Worm (Caenorhabditis elegans): ENCODE data around the gene aqp-1.

aqp-1 gene

DNA sequence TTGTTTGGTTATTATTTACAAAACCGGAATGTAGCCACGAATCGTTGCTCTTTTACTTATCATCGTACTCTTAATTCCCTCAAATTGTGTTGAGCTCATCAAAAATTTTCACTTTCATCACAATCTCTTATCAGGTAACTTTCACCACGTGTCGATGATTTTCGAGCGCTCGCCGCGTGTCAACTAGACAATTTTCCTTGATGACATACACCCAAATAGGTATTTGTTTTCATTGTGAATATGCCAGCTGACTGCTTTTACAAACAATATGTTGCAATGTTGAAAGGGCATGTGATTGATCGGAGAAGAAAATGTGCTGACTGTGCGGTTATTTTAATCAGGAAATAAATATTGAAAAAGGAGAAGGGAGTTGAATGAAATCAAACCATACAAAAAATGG lies 26.5 kb upstream of the aqp-1 start:
- no peak for TF ChIP-seq tab-1 (GFP tag; IDR thresholded peaks at IDR 0.05)
- no peak for TF ChIP-seq flt-1 (GFP tag; IDR thresholded peaks at IDR 0.05)
- no peak for TF ChIP-seq ref-1 (GFP tag; conservative IDR thresholded peaks at IDR 0.05)
- TF ChIP-seq ztf-29 (GFP tag; IDR thresholded peaks at IDR 0.05), result no peak
- no peak for TF ChIP-seq med-1 (GFP tag; optimal IDR thresholded peaks at IDR 0.05; ENCODE audit: insufficient read depth)
- no peak for TF ChIP-seq cog-1 (tag; optimal IDR thresholded peaks at IDR 0.05)

DNA sequence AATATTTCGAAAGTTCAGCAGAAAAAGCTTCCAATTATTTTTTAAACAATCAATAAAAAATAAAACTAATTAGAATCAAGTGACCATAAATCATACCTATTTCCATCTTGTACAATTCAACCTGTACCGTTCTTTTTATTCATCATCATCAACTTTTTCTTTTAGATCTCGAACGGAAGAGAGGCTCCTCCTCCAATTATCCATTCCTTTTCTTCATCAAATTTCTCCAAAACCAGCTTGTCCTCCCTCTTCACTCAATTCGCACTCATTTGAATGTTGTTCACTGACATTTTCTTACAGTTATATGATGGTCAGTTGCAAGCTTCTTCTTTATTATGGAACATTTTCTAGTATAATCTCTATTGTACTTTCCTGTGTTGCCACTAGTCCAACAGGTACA lies 23.7 kb upstream of the aqp-1 start, which contains the start of gene C30G12.4:
Gene C30G12.4, plus strand, starts transcription at position 301 of the 400 bp plus-strand sequence.
- TF ChIP-seq cog-1 (tag; optimal IDR thresholded peaks at IDR 0.05), result no peak
- no peak for TF ChIP-seq ztf-29 (GFP tag; IDR thresholded peaks at IDR 0.05)

DNA sequence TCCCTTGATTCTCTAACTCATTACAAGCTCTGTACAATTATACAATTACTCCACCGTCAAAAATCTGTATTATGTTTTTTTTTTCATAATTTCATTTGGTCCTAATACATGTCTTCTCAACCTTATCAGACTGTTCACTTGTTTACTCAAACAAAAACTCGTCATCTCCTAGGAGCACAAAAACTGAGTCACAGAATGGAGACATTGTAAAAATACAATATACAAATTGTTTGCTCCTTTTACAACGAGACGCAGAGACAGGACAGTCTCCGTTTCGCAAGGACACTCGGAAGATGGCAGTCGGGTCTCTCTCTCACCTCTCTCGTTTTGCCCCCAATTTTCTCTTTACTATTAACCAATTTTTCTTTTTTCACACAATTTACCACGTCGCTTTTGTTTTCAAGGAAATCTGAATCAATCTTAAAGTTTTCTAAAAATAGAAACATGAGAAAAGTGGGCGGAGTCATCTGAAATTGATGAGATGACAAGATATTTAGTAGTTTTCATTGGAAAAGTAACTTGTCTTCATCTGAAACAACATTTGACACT lies 17.5 kb upstream of the aqp-1 start, which contains the start of gene F32A5.8:
Gene F32A5.8, plus strand, starts transcription at position 499 of the 549 bp plus-strand sequence.
- no peak for TF ChIP-seq cog-1 (tag; optimal IDR thresholded peaks at IDR 0.05)
- no peak for TF ChIP-seq flt-1 (GFP tag; IDR thresholded peaks at IDR 0.05)
- no peak for TF ChIP-seq ztf-23 (GFP tag; IDR thresholded peaks at IDR 0.05)

DNA sequence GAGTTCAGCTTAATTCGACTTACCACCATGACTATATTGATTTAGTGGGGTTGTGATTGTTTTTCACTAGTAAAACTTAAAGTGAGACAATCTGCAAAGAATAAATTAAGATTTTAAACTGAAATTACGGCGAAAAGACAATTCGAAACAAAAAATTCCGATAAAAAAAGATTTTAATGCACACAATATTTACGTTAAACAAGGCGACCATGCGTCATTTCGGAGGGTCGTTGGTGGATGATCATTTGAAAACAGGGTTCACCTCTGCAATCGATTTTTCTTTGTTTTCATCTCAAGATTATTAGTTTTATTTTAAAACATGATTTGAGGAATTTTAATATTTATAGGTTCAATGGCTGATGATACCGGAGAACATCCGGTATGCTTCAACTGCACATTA lies 14.9 kb upstream of the aqp-1 start, which contains the start of gene lsm-4:
Gene lsm-4, minus strand, starts transcription at position 91 of the 400 bp plus-strand sequence.
- TF ChIP-seq klf-2 (GFP tag; conservative IDR thresholded peaks at IDR 0.05), result no peak
- TF ChIP-seq T22C8.4 (GFP tag; IDR thresholded peaks at IDR 0.05), result no peak
- TF ChIP-seq tab-1 (GFP tag; IDR thresholded peaks at IDR 0.05), result no peak
- TF ChIP-seq med-1 (GFP tag; optimal IDR thresholded peaks at IDR 0.05; ENCODE audit: insufficient read depth), result no peak
- TF ChIP-seq flt-1 (GFP tag; IDR thresholded peaks at IDR 0.05), result no peak
- no peak for TF ChIP-seq ztf-29 (GFP tag; IDR thresholded peaks at IDR 0.05)
- TF ChIP-seq cog-1 (tag; optimal IDR thresholded peaks at IDR 0.05), result no peak
- TF ChIP-seq ztf-23 (GFP tag; IDR thresholded peaks at IDR 0.05), result no peak
- no peak for TF ChIP-seq ref-1 (GFP tag; conservative IDR thresholded peaks at IDR 0.05)

DNA sequence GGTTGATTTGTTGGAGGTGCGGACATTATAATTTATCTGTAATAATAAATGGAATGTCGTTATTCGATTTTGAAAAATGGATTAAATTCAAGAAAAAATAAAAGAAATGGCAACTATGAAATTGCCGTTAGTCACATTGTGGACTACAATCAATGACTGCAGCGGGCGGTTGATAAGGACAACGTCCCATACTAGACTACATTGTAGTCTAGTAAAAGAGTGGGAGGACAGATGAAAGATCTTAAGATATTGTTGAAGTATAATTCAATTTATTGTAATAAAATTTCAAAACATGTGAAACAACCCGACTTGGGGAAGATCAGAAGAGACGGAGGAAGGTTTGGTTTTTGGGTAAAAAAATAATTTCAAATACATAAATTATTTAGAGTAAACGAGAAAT lies 13.8 kb upstream of the aqp-1 start, which contains the start of the genes prx-13 and ada-2:
Gene prx-13, minus strand, starts transcription at position 38 of the 400 bp plus-strand sequence.
Gene ada-2, plus strand, starts transcription at position 282 of the 400 bp plus-strand sequence.
- TF ChIP-seq ztf-29 (GFP tag; IDR thresholded peaks at IDR 0.05), result no peak

DNA sequence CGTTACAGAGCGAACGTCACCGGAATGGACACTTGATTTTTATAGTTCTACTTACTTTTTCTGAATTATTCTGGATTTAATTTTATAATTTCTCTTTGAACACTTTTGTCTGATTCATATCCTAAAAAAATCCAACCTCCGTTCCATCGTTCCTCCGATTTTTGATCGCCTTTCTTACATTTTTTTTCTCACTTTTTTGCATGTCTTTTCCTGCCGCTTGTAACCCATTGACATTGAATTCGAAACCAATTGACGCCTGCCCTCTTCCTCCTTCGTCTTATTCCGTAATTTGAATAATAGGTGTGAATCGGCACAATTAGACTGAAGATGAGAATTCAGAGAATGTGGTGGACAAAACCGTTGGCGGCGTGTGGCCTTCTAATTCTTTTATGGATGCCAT lies 7.4 kb upstream of the aqp-1 start, which contains the start of gene skpo-3:
Gene skpo-3, plus strand, starts transcription at position 301 of the 400 bp plus-strand sequence.
- no peak for TF ChIP-seq klf-2 (GFP tag; conservative IDR thresholded peaks at IDR 0.05)
- no peak for TF ChIP-seq tab-1 (GFP tag; IDR thresholded peaks at IDR 0.05)
- TF ChIP-seq cog-1 (tag; optimal IDR thresholded peaks at IDR 0.05), result no peak
- no peak for TF ChIP-seq med-1 (GFP tag; optimal IDR thresholded peaks at IDR 0.05; ENCODE audit: insufficient read depth)
- no peak for TF ChIP-seq T22C8.4 (GFP tag; IDR thresholded peaks at IDR 0.05)
- TF ChIP-seq ztf-23 (GFP tag; IDR thresholded peaks at IDR 0.05), result no peak
- no peak for TF ChIP-seq flt-1 (GFP tag; IDR thresholded peaks at IDR 0.05)
- no peak for TF ChIP-seq ref-1 (GFP tag; conservative IDR thresholded peaks at IDR 0.05)
- no peak for TF ChIP-seq ztf-29 (GFP tag; IDR thresholded peaks at IDR 0.05)

DNA sequence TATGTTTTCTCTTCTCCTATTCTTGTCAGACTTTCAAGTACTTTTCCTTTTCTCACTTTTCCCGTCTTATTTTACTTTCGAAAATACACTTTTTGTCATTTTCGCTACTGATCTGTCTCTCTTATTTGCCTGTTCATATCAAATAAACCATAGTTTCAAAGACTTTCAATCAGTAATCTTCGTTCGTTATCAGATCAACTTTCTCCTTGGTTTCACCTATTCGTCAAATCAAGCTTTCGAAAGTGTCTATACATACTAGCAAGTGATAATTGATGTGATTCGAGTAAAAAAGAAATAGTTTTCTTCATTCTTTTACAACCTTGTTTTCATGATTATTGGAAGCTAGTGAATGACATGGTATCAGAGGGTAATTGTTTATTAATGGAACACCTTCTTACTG lies 4.6 kb upstream of the aqp-1 start:
- no peak for TF ChIP-seq ztf-29 (GFP tag; IDR thresholded peaks at IDR 0.05)

DNA sequence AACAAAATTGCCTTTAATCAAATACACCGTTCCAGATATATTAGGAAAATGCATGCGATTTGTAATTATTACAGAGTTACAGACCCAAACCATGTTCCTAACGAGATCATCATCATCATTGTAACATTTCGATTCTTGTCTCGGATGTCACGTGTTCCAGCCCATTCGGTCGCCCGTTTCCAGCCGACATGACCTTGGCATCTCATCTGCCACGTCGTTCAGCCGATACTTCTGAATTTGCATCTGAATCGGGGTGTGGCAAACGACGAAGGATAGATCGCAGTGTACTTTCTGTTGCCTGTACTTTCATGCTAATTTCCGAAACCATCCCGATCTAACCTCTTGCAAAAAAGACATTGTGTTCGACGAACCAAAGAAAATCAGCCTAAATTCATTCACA lies 1.6 kb upstream of the aqp-1 start:
- TF ChIP-seq cog-1 (tag; optimal IDR thresholded peaks at IDR 0.05) (no peak), T22C8.4 (GFP tag; IDR thresholded peaks at IDR 0.05) (no peak), ref-1 (GFP tag; conservative IDR thresholded peaks at IDR 0.05) (no peak), ztf-29 (GFP tag; IDR thresholded peaks at IDR 0.05) (no peak)

DNA sequence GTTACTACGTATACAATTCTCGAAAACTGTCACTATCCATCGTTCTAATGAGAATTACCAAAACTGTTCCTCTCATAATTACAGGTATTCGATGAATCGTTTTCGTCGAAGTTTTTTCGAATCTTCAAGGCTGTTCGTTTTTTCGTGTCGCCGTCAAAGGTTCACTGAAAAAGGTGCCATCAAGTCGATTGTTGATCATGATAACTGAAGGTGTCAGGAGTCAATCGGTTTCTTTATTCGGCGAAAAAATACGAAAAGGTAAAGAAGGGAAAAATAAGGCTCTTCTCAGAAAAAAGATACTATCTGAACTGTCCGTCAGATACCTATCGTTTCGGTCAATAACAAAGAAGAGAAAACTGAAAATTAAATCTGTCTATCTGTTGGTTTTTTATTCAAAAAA lies 642 bp upstream of the aqp-1 start:
- TF ChIP-seq flt-1 (GFP tag; IDR thresholded peaks at IDR 0.05), result no peak
- no peak for TF ChIP-seq med-1 (GFP tag; optimal IDR thresholded peaks at IDR 0.05; ENCODE audit: insufficient read depth)

DNA sequence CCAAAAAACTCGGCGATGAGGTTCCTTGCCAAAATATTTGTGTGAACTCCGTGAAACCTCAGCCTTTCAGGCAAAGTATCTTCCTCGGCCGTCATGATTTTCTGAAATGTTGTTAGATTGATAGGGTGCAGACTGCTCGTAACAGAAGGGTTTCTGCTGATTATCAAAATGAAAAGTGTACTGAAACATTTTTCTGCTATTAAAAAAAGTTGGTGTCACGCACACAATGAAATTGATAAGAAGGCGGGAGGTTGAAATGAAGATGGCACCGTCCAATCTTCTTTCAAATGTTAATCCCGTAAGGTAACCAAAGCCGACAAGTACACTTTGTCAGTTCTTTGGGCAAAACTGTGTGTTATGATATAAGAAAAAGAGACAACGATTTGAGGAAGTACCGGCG lies 1.2 kb downstream of the aqp-1 start:
- TF ChIP-seq flt-1 (GFP tag; IDR thresholded peaks at IDR 0.05), result no peak
- TF ChIP-seq T22C8.4 (GFP tag; IDR thresholded peaks at IDR 0.05), result no peak
- no peak for TF ChIP-seq ztf-23 (GFP tag; IDR thresholded peaks at IDR 0.05)
- TF ChIP-seq ztf-29 (GFP tag; IDR thresholded peaks at IDR 0.05), result no peak
- TF ChIP-seq klf-2 (GFP tag; conservative IDR thresholded peaks at IDR 0.05), result no peak
- TF ChIP-seq ref-1 (GFP tag; conservative IDR thresholded peaks at IDR 0.05), result no peak
- TF ChIP-seq tab-1 (GFP tag; IDR thresholded peaks at IDR 0.05), result no peak
- no peak for TF ChIP-seq med-1 (GFP tag; optimal IDR thresholded peaks at IDR 0.05; ENCODE audit: insufficient read depth)
- no peak for TF ChIP-seq cog-1 (tag; optimal IDR thresholded peaks at IDR 0.05)

DNA sequence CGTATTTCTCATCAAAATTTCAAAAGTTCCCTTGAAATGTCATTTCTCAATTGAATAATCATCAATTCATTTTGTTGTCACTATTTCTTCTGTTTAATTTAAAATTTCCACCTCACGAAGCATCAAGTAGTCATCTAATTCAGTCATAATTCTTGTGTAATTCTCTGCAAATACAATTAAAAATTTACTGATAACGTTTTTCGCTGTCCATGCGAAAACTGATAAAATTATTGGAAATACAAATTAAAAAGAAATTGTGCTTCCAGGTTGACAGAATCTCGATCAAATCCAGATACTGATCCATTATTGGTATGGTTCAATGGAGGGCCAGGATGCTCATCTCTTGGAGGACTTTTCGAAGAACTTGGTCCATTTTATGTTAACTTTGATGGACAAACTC lies 4.9 kb downstream of the aqp-1 start:
- TF ChIP-seq tab-1 (GFP tag; IDR thresholded peaks at IDR 0.05) (no peak), cog-1 (tag; optimal IDR thresholded peaks at IDR 0.05) (no peak), ztf-29 (GFP tag; IDR thresholded peaks at IDR 0.05) (no peak), T22C8.4 (GFP tag; IDR thresholded peaks at IDR 0.05) (no peak), ztf-23 (GFP tag; IDR thresholded peaks at IDR 0.05) (no peak), klf-2 (GFP tag; conservative IDR thresholded peaks at IDR 0.05) (no peak), flt-1 (GFP tag; IDR thresholded peaks at IDR 0.05) (no peak), ref-1 (GFP tag; conservative IDR thresholded peaks at IDR 0.05) (no peak), med-1 (GFP tag; optimal IDR thresholded peaks at IDR 0.05; ENCODE audit: insufficient read depth) (no peak)
